Worm (Caenorhabditis elegans) whole organism, young adult: ENCODE results near the gene F53E2.2.

Experiments
- B0035.1 ChIP-seq: sonication (generic microtip); optimal IDR thresholded peaks from 2 replicates; lab custom pipeline; 2016; ENCODE audit warnings: missing genetic modification characterization, mild to moderate bottlenecking, missing compliant biosample characterization, missing genotype, missing genetic modification reagents
- B0336.3 ChIP-seq: fragments of 200-800 bp; sonication (Bioruptor generic); IDR thresholded peaks from 2 replicates; pipeline ENCODE4 v1.3.6; 2022; ENCODE audit warnings: missing genetic modification characterization, missing compliant biosample characterization
- D2030.7 ChIP-seq: fragments of 200-800 bp; sonication (Bioruptor generic); IDR thresholded peaks from 2 replicates; pipeline ENCODE4 v1.3.6; 2022; ENCODE audit warnings: missing genetic modification reagents, missing genetic modification characterization, missing compliant biosample characterization
- F23B12.7 ChIP-seq: sonication (generic microtip); optimal IDR thresholded peaks from 2 replicates; lab custom pipeline; 2017; ENCODE audit warnings: missing genetic modification characterization, mild to moderate bottlenecking, missing compliant biosample characterization, antibody characterized with exemption, moderate library complexity; ENCODE audit not compliant: insufficient read depth
- F37B4.10 ChIP-seq: fragments of 200-800 bp; sonication (Bioruptor generic); IDR thresholded peaks from 2 replicates; pipeline ENCODE4 v1.3.6; 2022; ENCODE audit warnings: missing genetic modification characterization, missing compliant biosample characterization
- Y95B8A.8 ChIP-seq: fragments of 200-800 bp; sonication (Bioruptor generic); IDR thresholded peaks from 2 replicates; pipeline ENCODE4 v1.3.6; 2022; ENCODE audit warnings: missing genetic modification reagents, missing genetic modification characterization, missing compliant biosample characterization
- ZK185.1 ChIP-seq: sonication (generic microtip); optimal IDR thresholded peaks from 2 replicates; lab custom pipeline; 2016; ENCODE audit warnings: mild to moderate bottlenecking, missing genetic modification characterization, missing compliant biosample characterization; ENCODE audit not compliant: poor library complexity, severe bottlenecking
- aptf-2 ChIP-seq: fragments of 200-800 bp; sonication (Bioruptor generic); conservative IDR thresholded peaks from 2 replicates; pipeline ENCODE4 v1.3.6; 2022; ENCODE audit warnings: missing genetic modification reagents, missing genetic modification characterization, missing compliant biosample characterization
- aptf-3 ChIP-seq: fragments of 200-800 bp; sonication (Bioruptor generic); IDR thresholded peaks from 2 replicates; pipeline ENCODE4 v1.3.6; 2022; ENCODE audit warnings: missing genetic modification characterization, missing compliant biosample characterization
- attf-3 ChIP-seq: fragments of 200-800 bp; sonication (Bioruptor generic); conservative IDR thresholded peaks from 2 replicates; pipeline ENCODE4 v1.3.6; 2022; ENCODE audit warnings: missing genetic modification reagents, missing genetic modification characterization, missing compliant biosample characterization
- attf-5 ChIP-seq: fragments of 200-800 bp; sonication (Bioruptor generic); optimal IDR thresholded peaks from 2 replicates; lab custom pipeline; 2018; ENCODE audit warnings: mild to moderate bottlenecking, missing genetic modification characterization, missing compliant biosample characterization
- bed-1 ChIP-seq: fragments of 200-800 bp; sonication (Bioruptor generic); IDR thresholded peaks from 2 replicates; pipeline ENCODE4 v1.3.6; 2022; ENCODE audit warnings: missing genetic modification reagents, missing genetic modification characterization, missing compliant biosample characterization
- ceh-58 ChIP-seq: fragments of 200-800 bp; sonication (Bioruptor generic); IDR thresholded peaks from 2 replicates; pipeline ENCODE4 v1.3.6; 2022; ENCODE audit warnings: missing genetic modification characterization, missing compliant biosample characterization
- ceh-91 ChIP-seq: fragments of 200-800 bp; sonication (Bioruptor generic); IDR thresholded peaks from 2 replicates; pipeline ENCODE4 v1.3.6; 2022; ENCODE audit warnings: missing genetic modification reagents, missing genetic modification characterization, missing compliant biosample characterization
- chd-7 ChIP-seq: sonication (generic microtip); optimal IDR thresholded peaks from 2 replicates; lab custom pipeline; 2016; ENCODE audit warnings: mild to moderate bottlenecking, missing genetic modification characterization, moderate library complexity, missing compliant biosample characterization
- dox-1 ChIP-seq: fragments of 200-800 bp; sonication (Bioruptor generic); IDR thresholded peaks from 2 replicates; pipeline ENCODE4 v1.3.6; 2022; ENCODE audit warnings: missing genetic modification reagents, missing genetic modification characterization, missing compliant biosample characterization
- dpff-1 ChIP-seq: sonication (generic microtip); optimal IDR thresholded peaks from 2 replicates; lab custom pipeline; 2017; ENCODE audit warnings: mild to moderate bottlenecking, missing genetic modification characterization, missing compliant biosample characterization
- dpl-1 ChIP-seq: fragments of 150-350 bp; optimal IDR thresholded peaks from 2 replicates; lab custom pipeline; 2014; ENCODE audit warnings: missing biosample characterization, missing genetic modification reagents, missing genetic modification characterization
- efl-1 ChIP-seq: fragments of 150-350 bp; optimal IDR thresholded peaks from 2 replicates; lab custom pipeline; 2014; ENCODE audit warnings: missing biosample characterization, missing genetic modification reagents, missing genetic modification characterization
- egl-18 ChIP-seq: fragments of 200-800 bp; sonication (Bioruptor generic); IDR thresholded peaks from 2 replicates; pipeline ENCODE4 v1.3.6; 2022; ENCODE audit warnings: missing genetic modification reagents, missing genetic modification characterization, missing compliant biosample characterization
- egl-44 ChIP-seq: fragments of 200-800 bp; sonication (Bioruptor generic); IDR thresholded peaks from 2 replicates; pipeline ENCODE4 v1.3.6; 2022; ENCODE audit warnings: missing genetic modification reagents, missing genetic modification characterization, missing compliant biosample characterization
- ekl-4 ChIP-seq: fragments of 200-800 bp; sonication (Bioruptor generic); IDR thresholded peaks from 2 replicates; pipeline ENCODE4 v1.3.6; 2022; ENCODE audit warnings: missing genetic modification reagents, missing genetic modification characterization, missing compliant biosample characterization
- hlh-12 ChIP-seq: sonication (generic microtip); optimal IDR thresholded peaks from 2 replicates; lab custom pipeline; 2016; ENCODE audit warnings: missing genetic modification characterization, missing compliant biosample characterization
- hmg-1.2 ChIP-seq: fragments of 200-800 bp; sonication (Bioruptor generic); IDR thresholded peaks from 2 replicates; pipeline ENCODE4 v1.3.6; 2022; ENCODE audit warnings: missing genetic modification reagents, missing genetic modification characterization, missing compliant biosample characterization
- let-607 ChIP-seq, 2 experiments: fragments of 200-800 bp in 1 of 2; sonication (Bioruptor generic) in 1 of 2; sonication (generic microtip) in 1 of 2; optimal IDR thresholded peaks; 2 replicates each; lab custom pipeline; 2016 to 2018; ENCODE audit warnings: mild to moderate bottlenecking in 2 of 2, missing compliant biosample characterization in 2 of 2, missing genetic modification characterization in 2 of 2, moderate library complexity in 2 of 2, missing genotype in 1 of 2
- lin-26 ChIP-seq: fragments of 200-800 bp; sonication (Bioruptor generic); IDR thresholded peaks from 2 replicates; pipeline ENCODE4 v1.3.6; 2022; ENCODE audit warnings: missing genetic modification reagents, missing genetic modification characterization, missing compliant biosample characterization
- lin-35 ChIP-seq, 3 experiments: fragments of 150-350 bp in 2 of 3; sonication (generic microtip) in 1 of 3; optimal IDR thresholded peaks; 2 replicates each; lab custom pipeline; 2014 to 2018; ENCODE audit warnings: missing biosample characterization in 3 of 3, missing genetic modification characterization in 3 of 3, missing genetic modification reagents in 3 of 3
- lin-40 ChIP-seq: sonication (generic microtip); optimal IDR thresholded peaks from 2 replicates; lab custom pipeline; 2016; ENCODE audit warnings: missing genetic modification characterization, mild to moderate bottlenecking, missing compliant biosample characterization, missing genotype, missing genetic modification reagents
- lin-54 ChIP-seq: fragments of 200-800 bp; sonication (Bioruptor generic); optimal IDR thresholded peaks from 2 replicates; lab custom pipeline; 2018; ENCODE audit warnings: mild to moderate bottlenecking, missing genetic modification characterization, missing compliant biosample characterization
- lsl-1 ChIP-seq: fragments of 200-800 bp; sonication (Bioruptor generic); optimal IDR thresholded peaks from 2 replicates; lab custom pipeline; 2018; ENCODE audit warnings: mild to moderate bottlenecking, missing genetic modification characterization, moderate library complexity, missing compliant biosample characterization
- madf-8 ChIP-seq: fragments of 200-800 bp; sonication (Bioruptor generic); conservative IDR thresholded peaks from 2 replicates; pipeline ENCODE4 v1.3.6; 2022; ENCODE audit warnings: missing genetic modification reagents, missing genetic modification characterization, missing compliant biosample characterization
- mel-28 ChIP-seq: sonication (generic microtip); optimal IDR thresholded peaks from 2 replicates; lab custom pipeline; 2016; ENCODE audit warnings: borderline replicate concordance, mild to moderate bottlenecking, missing genetic modification characterization, missing compliant biosample characterization
- nfya-1 ChIP-seq: sonication (generic microtip); optimal IDR thresholded peaks from 2 replicates; lab custom pipeline; 2017; ENCODE audit warnings: antibody characterized with exemption, missing compliant biosample characterization, missing genetic modification characterization, borderline replicate concordance; ENCODE audit not compliant: insufficient read depth
- nfya-2 ChIP-seq: fragments of 200-800 bp; sonication (Bioruptor generic); IDR thresholded peaks from 2 replicates; pipeline ENCODE4 v1.3.6; 2022; ENCODE audit warnings: missing genetic modification reagents, missing genetic modification characterization, missing compliant biosample characterization
- nhr-80 ChIP-seq: sonication (generic microtip); optimal IDR thresholded peaks from 2 replicates; lab custom pipeline; 2016; ENCODE audit warnings: missing genetic modification characterization, missing compliant biosample characterization
- nhr-90 ChIP-seq: sonication (generic microtip); optimal IDR thresholded peaks from 2 replicates; lab custom pipeline; 2016; ENCODE audit warnings: missing genotype, mild to moderate bottlenecking, missing genetic modification characterization, missing compliant biosample characterization
- pbrm-1 ChIP-seq: fragments of 200-800 bp; sonication (Bioruptor generic); IDR thresholded peaks from 2 replicates; pipeline ENCODE4 v1.3.6; 2022; ENCODE audit warnings: missing genetic modification reagents, missing genetic modification characterization, missing compliant biosample characterization
- pha-4 ChIP-seq: fragments of 150-350 bp; sonication (generic microtip); optimal IDR thresholded peaks from 2 replicates; lab custom pipeline; 2014; ENCODE audit warnings: missing biosample characterization, missing genetic modification reagents, missing genetic modification characterization
- snpc-4 ChIP-seq, 5 experiments: fragments of 150-350 bp in 1 of 5; sonication (generic microtip) in 4 of 5; optimal IDR thresholded peaks; 2 replicates each; lab custom pipeline; 2014 to 2018; ENCODE audit warnings: missing genetic modification characterization in 5 of 5, missing biosample characterization in 3 of 5, antibody characterized with exemption in 2 of 5, mild to moderate bottlenecking in 2 of 5, missing compliant biosample characterization in 2 of 5, missing genotype in 2 of 5, moderate library complexity in 2 of 5, missing genetic modification reagents in 1 of 5
- somi-1 ChIP-seq: fragments of 200-800 bp; sonication (Bioruptor generic); optimal IDR thresholded peaks from 2 replicates; lab custom pipeline; 2018; ENCODE audit warnings: mild to moderate bottlenecking, missing genetic modification characterization, missing compliant biosample characterization
- tbx-9 ChIP-seq: sonication (generic microtip); optimal IDR thresholded peaks from 2 replicates; lab custom pipeline; 2016; ENCODE audit warnings: borderline replicate concordance, missing genetic modification characterization, inconsistent platforms, missing compliant biosample characterization
- tlf-1 ChIP-seq: fragments of 200-800 bp; sonication (Bioruptor generic); optimal IDR thresholded peaks from 2 replicates; lab custom pipeline; 2018; ENCODE audit warnings: mild to moderate bottlenecking, missing genetic modification characterization, missing compliant biosample characterization
- unc-62 ChIP-seq: fragments of 150-350 bp; optimal IDR thresholded peaks from 2 replicates; lab custom pipeline; 2014; ENCODE audit warnings: missing biosample characterization, missing genetic modification reagents, missing genetic modification characterization
- xnd-1 ChIP-seq: sonication (generic microtip); optimal IDR thresholded peaks from 2 replicates; lab custom pipeline; 2016; ENCODE audit warnings: missing genotype, missing genetic modification reagents, missing genetic modification characterization, missing compliant biosample characterization
- zim-3 ChIP-seq: sonication (generic microtip); optimal IDR thresholded peaks from 2 replicates; lab custom pipeline; 2017; ENCODE audit warnings: mild to moderate bottlenecking, missing genetic modification characterization, moderate library complexity, missing compliant biosample characterization

Gene F53E2.2

ce11 chrV:1471078-1471969, 3.6 kb upstream of the F53E2.2 start:
- TF ChIP-seq chd-7 (tag; lab: Kevin White, UChicago): no peak
- no peak for TF ChIP-seq egl-18 (GFP tag; lab: Robert Waterston, UW)
- peak; percentile 13 for TF ChIP-seq nhr-80
- peak; percentile 29 for TF ChIP-seq F23B12.7 (tag; lab: Kevin White, UChicago)
- TF ChIP-seq ceh-91 (GFP tag; lab: Robert Waterston, UW): peak; percentile 76
- peak; percentile 37; the same call in 1 of the 2 replicates for TF ChIP-seq pbrm-1 (GFP tag; lab: Robert Waterston, UW)
- TF ChIP-seq lin-40 (tag; lab: Kevin White, UChicago): peak; percentile 67
- TF ChIP-seq B0336.3 (GFP tag; lab: Robert Waterston, UW): no peak; the same call in 1 of the 2 replicates
- TF ChIP-seq ZK185.1 (tag; lab: Kevin White, UChicago): peak; percentile 43
- TF ChIP-seq dpff-1 (tag; lab: Kevin White, UChicago): no peak
- TF ChIP-seq aptf-2 (GFP tag; lab: Robert Waterston, UW): no peak
- TF ChIP-seq madf-8 (GFP tag; lab: Robert Waterston, UW): peak; percentile 70
- peak in 1 of 2 experiments; percentile 19 for TF ChIP-seq let-607 (tag; optimal IDR thresholded peaks at IDR 0.05; lab: Kevin White, UChicago)
- peak; percentile 11 for TF ChIP-seq tlf-1 (GFP tag; lab: Kevin White, UChicago)
- TF ChIP-seq lsl-1 (GFP tag; lab: Kevin White, UChicago): peak; percentile 67
- TF ChIP-seq lin-26 (GFP tag; lab: Robert Waterston, UW): 0 out of 2 replicates have a peak, but pooled peaks have one; percentile 28
- TF ChIP-seq somi-1 (GFP tag; lab: Kevin White, UChicago): no peak
- peak; percentile 70 for TF ChIP-seq attf-5
- TF ChIP-seq F37B4.10 (GFP tag; lab: Robert Waterston, UW): no peak
- TF ChIP-seq nfya-2: no peak
- no peak for TF ChIP-seq hlh-12 (tag; lab: Kevin White, UChicago)
- TF ChIP-seq ekl-4: no peak
- no peak for TF ChIP-seq B0035.1 (tag; lab: Kevin White, UChicago)
- TF ChIP-seq xnd-1 (tag; lab: Kevin White, UChicago): peak; percentile 30
- no peak for TF ChIP-seq Y95B8A.8
- peak; percentile 77 for TF ChIP-seq D2030.7 (GFP tag; lab: Robert Waterston, UW)
- TF ChIP-seq snpc-4 (GFP tag; optimal IDR thresholded peaks at IDR 0.05; lab: Kevin White, UChicago): peak; percentile 38
- peak in 2 of 4 experiments; percentile 31 to 52 for TF ChIP-seq snpc-4 (tag; optimal IDR thresholded peaks at IDR 0.05; lab: Kevin White, UChicago)
- TF ChIP-seq egl-44 (GFP tag; lab: Robert Waterston, UW): no peak
- no peak for TF ChIP-seq mel-28
- TF ChIP-seq tbx-9 (tag; lab: Kevin White, UChicago): no peak
- no peak for TF ChIP-seq ceh-58 (GFP tag; lab: Robert Waterston, UW)
- peak; percentile 50 for TF ChIP-seq dox-1 (GFP tag; lab: Robert Waterston, UW)
- TF ChIP-seq hmg-1.2 (GFP tag; lab: Robert Waterston, UW): 0 out of 2 replicates have a peak, but pooled peaks have one; percentile 11
- no peak for TF ChIP-seq zim-3 (tag; lab: Kevin White, UChicago)
- peak in 2 of 3 experiments; percentile 22 to 53 for TF ChIP-seq lin-35 (GFP tag; optimal IDR thresholded peaks at IDR 0.05; lab: Kevin White, UChicago)
- TF ChIP-seq attf-3 (GFP tag; lab: Robert Waterston, UW): no peak
- TF ChIP-seq efl-1: peak; percentile 73
- peak; percentile 64 for TF ChIP-seq dpl-1
- no peak for TF ChIP-seq bed-1 (GFP tag; lab: Robert Waterston, UW)
- TF ChIP-seq pha-4 (tag; lab: Kevin White, UChicago): no peak
- no peak for TF ChIP-seq nhr-90 (tag; lab: Kevin White, UChicago)
- TF ChIP-seq unc-62: no peak
- no peak for TF ChIP-seq aptf-3 (GFP tag; lab: Robert Waterston, UW)
- peak; percentile 92 for TF ChIP-seq lin-54 (GFP tag; lab: Kevin White, UChicago)
- no peak for TF ChIP-seq nfya-1 (tag; lab: Kevin White, UChicago)
